Fruit fly (Drosophila melanogaster) whole organism, adult: ENCODE results near the gene CG13907.
A peak's percentile ranks its signal among the peaks of the same experiment; 100 is the strongest.

Source experiments
- CG11617 ChIP-seq: fragments of 200-800 bp; sonication (Bioruptor generic); optimal IDR thresholded peaks from 2 replicates; lab custom pipeline; 2017; ENCODE audit warnings: mild to moderate bottlenecking, missing biosample characterization, missing genetic modification reagents, missing genetic modification characterization
- CG5204 ChIP-seq: fragments of 200-800 bp; sonication (Bioruptor generic); optimal IDR thresholded peaks from 2 replicates; lab custom pipeline; 2016; ENCODE audit warnings: missing biosample characterization, missing genetic modification characterization
- CG7045 ChIP-seq: fragments of 200-800 bp; sonication (Bioruptor generic); optimal IDR thresholded peaks from 2 replicates; lab custom pipeline; 2017; ENCODE audit warnings: missing biosample characterization, mild to moderate bottlenecking, missing genetic modification characterization
- Clk ChIP-seq: fragments of 200-800 bp; sonication (Bioruptor generic); optimal IDR thresholded peaks from 2 replicates; lab custom pipeline; 2017; ENCODE audit warnings: missing biosample characterization, missing genetic modification characterization
- Crg-1 ChIP-seq: fragments of 200-800 bp; sonication (Bioruptor generic); optimal IDR thresholded peaks from 2 replicates; lab custom pipeline; 2016; ENCODE audit warnings: missing biosample characterization, missing genetic modification characterization
- Hr96 ChIP-seq: fragments of 200-800 bp; sonication (Bioruptor generic); optimal IDR thresholded peaks from 2 replicates; lab custom pipeline; 2016; ENCODE audit warnings: missing biosample characterization, missing genetic modification characterization
- bab1 ChIP-seq: fragments of 200-800 bp; sonication (Bioruptor generic); optimal IDR thresholded peaks from 3 replicates; lab custom pipeline; 2019; ENCODE audit warnings: missing biosample characterization, mild to moderate bottlenecking, missing genetic modification characterization, moderate library complexity
- cic ChIP-seq: fragments of 200-800 bp; sonication (Bioruptor generic); optimal IDR thresholded peaks from 2 replicates; lab custom pipeline; 2017; ENCODE audit warnings: missing biosample characterization, mild to moderate bottlenecking, missing genetic modification characterization, moderate library complexity
- kay ChIP-seq: fragments of 200-800 bp; sonication (Bioruptor generic); peaks from one replicate; lab custom pipeline; 2016; ENCODE audit warnings: missing biosample characterization, missing genetic modification characterization, borderline replicate concordance
- tj ChIP-seq: fragments of 200-800 bp; sonication (Bioruptor generic); optimal IDR thresholded peaks from 3 replicates; lab custom pipeline; 2017; ENCODE audit warnings: missing biosample characterization, mild to moderate bottlenecking, missing genetic modification characterization, moderate library complexity
- toe ChIP-seq: fragments of 200-800 bp; sonication (Bioruptor generic); optimal IDR thresholded peaks from 2 replicates; lab custom pipeline; 2016; ENCODE audit warnings: missing biosample characterization, missing genetic modification characterization

dm6 chr3L:882892-883255 is 1.1 kb upstream of the CG13907 start:
- TF ChIP-seq CG5204 (no peak), Clk (no peak), CG11617 (no peak), cic (GFP tag; lab: Kevin White, UChicago) (no peak), Crg-1 (no peak), bab1 (no peak), tj (peak; percentile 11), CG7045 (GFP tag; lab: Kevin White, UChicago) (no peak), toe (no peak), Hr96 (GFP tag; lab: Kevin White, UChicago) (no peak), kay (GFP tag; lab: Kevin White, UChicago) (no peak)
